Worm (Caenorhabditis elegans) whole organism, young adult: ENCODE data around the gene H43I07.4.
A peak's percentile ranks its signal among the peaks of the same experiment; 100 is the strongest.

Source experiments
- B0035.1 ChIP-seq: sonication (generic microtip); optimal IDR thresholded peaks from 2 replicates; lab custom pipeline; 2016; ENCODE audit warnings: missing genetic modification characterization, mild to moderate bottlenecking, missing compliant biosample characterization, missing genotype, missing genetic modification reagents
- B0336.3 ChIP-seq: fragments of 200-800 bp; sonication (Bioruptor generic); IDR thresholded peaks from 2 replicates; pipeline ENCODE4 v1.3.6; 2022; ENCODE audit warnings: missing genetic modification characterization, missing compliant biosample characterization
- D2030.7 ChIP-seq: fragments of 200-800 bp; sonication (Bioruptor generic); IDR thresholded peaks from 2 replicates; pipeline ENCODE4 v1.3.6; 2022; ENCODE audit warnings: missing genetic modification reagents, missing genetic modification characterization, missing compliant biosample characterization
- F33H1.4 ChIP-seq: fragments of 200-800 bp; sonication (Bioruptor generic); IDR thresholded peaks from 2 replicates; pipeline ENCODE4 v1.3.6; 2022; ENCODE audit warnings: missing genetic modification reagents, missing genetic modification characterization, missing compliant biosample characterization
- K12H6.12 ChIP-seq: fragments of 200-800 bp; sonication (Bioruptor generic); optimal IDR thresholded peaks from 2 replicates; lab custom pipeline; 2018; ENCODE audit warnings: mild to moderate bottlenecking, missing genetic modification characterization, missing compliant biosample characterization
- Y53G8AR.9 ChIP-seq: fragments of 200-800 bp; sonication (Bioruptor generic); conservative IDR thresholded peaks from 2 replicates; pipeline ENCODE4 v1.3.6; 2022; ENCODE audit warnings: missing genetic modification reagents, missing genetic modification characterization, missing compliant biosample characterization
- Y67H2A.10 ChIP-seq: fragments of 200-800 bp; sonication (Bioruptor generic); conservative IDR thresholded peaks from 2 replicates; pipeline ENCODE4 v1.3.6; 2022; ENCODE audit warnings: missing genetic modification reagents, missing genetic modification characterization, missing compliant biosample characterization
- Y79H2A.3 ChIP-seq: fragments of 200-800 bp; sonication (Bioruptor generic); conservative IDR thresholded peaks from 2 replicates; pipeline ENCODE4 v1.3.6; 2022; ENCODE audit warnings: missing genetic modification reagents, missing genetic modification characterization, missing compliant biosample characterization
- athp-1 ChIP-seq: sonication (generic microtip); optimal IDR thresholded peaks from 2 replicates; lab custom pipeline; 2017; ENCODE audit warnings: mild to moderate bottlenecking, missing genetic modification characterization, missing compliant biosample characterization
- attf-3 ChIP-seq: fragments of 200-800 bp; sonication (Bioruptor generic); conservative IDR thresholded peaks from 2 replicates; pipeline ENCODE4 v1.3.6; 2022; ENCODE audit warnings: missing genetic modification reagents, missing genetic modification characterization, missing compliant biosample characterization
- attf-5 ChIP-seq: fragments of 200-800 bp; sonication (Bioruptor generic); optimal IDR thresholded peaks from 2 replicates; lab custom pipeline; 2018; ENCODE audit warnings: mild to moderate bottlenecking, missing genetic modification characterization, missing compliant biosample characterization
- bed-2 ChIP-seq: fragments of 200-800 bp; sonication (Bioruptor generic); IDR thresholded peaks from 2 replicates; pipeline ENCODE4 v1.3.6; 2022; ENCODE audit warnings: missing genetic modification reagents, missing genetic modification characterization, missing compliant biosample characterization
- cebp-2 ChIP-seq: fragments of 200-800 bp; sonication (Bioruptor generic); IDR thresholded peaks from 2 replicates; pipeline ENCODE4 v1.3.6; 2022; ENCODE audit warnings: missing genetic modification characterization, missing compliant biosample characterization
- ceh-100 ChIP-seq: fragments of 200-800 bp; sonication (Bioruptor generic); IDR thresholded peaks from 2 replicates; pipeline ENCODE4 v1.3.6; 2022; ENCODE audit warnings: missing genetic modification reagents, missing genetic modification characterization, missing compliant biosample characterization
- ceh-27 ChIP-seq: fragments of 200-800 bp; sonication (Bioruptor generic); optimal IDR thresholded peaks from 2 replicates; lab custom pipeline; 2018; ENCODE audit warnings: mild to moderate bottlenecking, missing genetic modification characterization, moderate library complexity, missing compliant biosample characterization
- ceh-40 ChIP-seq: fragments of 200-800 bp; sonication (Bioruptor generic); IDR thresholded peaks from 2 replicates; pipeline ENCODE4 v1.3.6; 2022; ENCODE audit warnings: missing genetic modification characterization, missing compliant biosample characterization
- ceh-58 ChIP-seq: fragments of 200-800 bp; sonication (Bioruptor generic); IDR thresholded peaks from 2 replicates; pipeline ENCODE4 v1.3.6; 2022; ENCODE audit warnings: missing genetic modification characterization, missing compliant biosample characterization
- die-1 ChIP-seq: sonication (generic microtip); optimal IDR thresholded peaks from 2 replicates; lab custom pipeline; 2016; ENCODE audit warnings: missing genotype, mild to moderate bottlenecking, missing genetic modification characterization, missing compliant biosample characterization
- dox-1 ChIP-seq: fragments of 200-800 bp; sonication (Bioruptor generic); IDR thresholded peaks from 2 replicates; pipeline ENCODE4 v1.3.6; 2022; ENCODE audit warnings: missing genetic modification reagents, missing genetic modification characterization, missing compliant biosample characterization
- egl-44 ChIP-seq: fragments of 200-800 bp; sonication (Bioruptor generic); IDR thresholded peaks from 2 replicates; pipeline ENCODE4 v1.3.6; 2022; ENCODE audit warnings: missing genetic modification reagents, missing genetic modification characterization, missing compliant biosample characterization
- ets-4 ChIP-seq: fragments of 200-800 bp; sonication (Bioruptor generic); optimal IDR thresholded peaks from 2 replicates; lab custom pipeline; 2018; ENCODE audit warnings: mild to moderate bottlenecking, missing genetic modification characterization, missing compliant biosample characterization
- fkh-3 ChIP-seq: sonication (generic microtip); optimal IDR thresholded peaks from 2 replicates; lab custom pipeline; 2016; ENCODE audit warnings: mild to moderate bottlenecking, missing genetic modification characterization, missing compliant biosample characterization
- gei-17 ChIP-seq: fragments of 200-800 bp; sonication (Bioruptor generic); optimal IDR thresholded peaks from 2 replicates; lab custom pipeline; 2018; ENCODE audit warnings: mild to moderate bottlenecking, missing genetic modification characterization, missing compliant biosample characterization
- hmg-1.2 ChIP-seq: fragments of 200-800 bp; sonication (Bioruptor generic); IDR thresholded peaks from 2 replicates; pipeline ENCODE4 v1.3.6; 2022; ENCODE audit warnings: missing genetic modification reagents, missing genetic modification characterization, missing compliant biosample characterization
- hrde-1 ChIP-seq: sonication (generic microtip); optimal IDR thresholded peaks from 2 replicates; lab custom pipeline; 2016; ENCODE audit warnings: missing genetic modification characterization, mild to moderate bottlenecking, missing compliant biosample characterization, moderate library complexity, missing genotype, missing genetic modification reagents, borderline replicate concordance
- hsf-1 ChIP-seq: fragments of 200-800 bp; sonication (Bioruptor generic); IDR thresholded peaks from 2 replicates; pipeline ENCODE4 v1.3.6; 2022; ENCODE audit warnings: missing genetic modification reagents, missing genetic modification characterization, missing compliant biosample characterization
- lin-35 ChIP-seq, 3 experiments: fragments of 150-350 bp in 2 of 3; sonication (generic microtip) in 1 of 3; optimal IDR thresholded peaks; 2 replicates each; lab custom pipeline; 2014 to 2018; ENCODE audit warnings: missing biosample characterization in 3 of 3, missing genetic modification characterization in 3 of 3, missing genetic modification reagents in 3 of 3
- lin-40 ChIP-seq: sonication (generic microtip); optimal IDR thresholded peaks from 2 replicates; lab custom pipeline; 2016; ENCODE audit warnings: missing genetic modification characterization, mild to moderate bottlenecking, missing compliant biosample characterization, missing genotype, missing genetic modification reagents
- lin-54 ChIP-seq: fragments of 200-800 bp; sonication (Bioruptor generic); optimal IDR thresholded peaks from 2 replicates; lab custom pipeline; 2018; ENCODE audit warnings: mild to moderate bottlenecking, missing genetic modification characterization, missing compliant biosample characterization
- lsl-1 ChIP-seq: fragments of 200-800 bp; sonication (Bioruptor generic); optimal IDR thresholded peaks from 2 replicates; lab custom pipeline; 2018; ENCODE audit warnings: mild to moderate bottlenecking, missing genetic modification characterization, moderate library complexity, missing compliant biosample characterization
- mxl-1 ChIP-seq: sonication (generic microtip); optimal IDR thresholded peaks from 2 replicates; lab custom pipeline; 2016; ENCODE audit warnings: missing genetic modification characterization, missing compliant biosample characterization
- nfya-1 ChIP-seq: sonication (generic microtip); optimal IDR thresholded peaks from 2 replicates; lab custom pipeline; 2017; ENCODE audit warnings: antibody characterized with exemption, missing compliant biosample characterization, missing genetic modification characterization, borderline replicate concordance; ENCODE audit not compliant: insufficient read depth
- nhr-80 ChIP-seq: sonication (generic microtip); optimal IDR thresholded peaks from 2 replicates; lab custom pipeline; 2016; ENCODE audit warnings: missing genetic modification characterization, missing compliant biosample characterization
- nhr-90 ChIP-seq: sonication (generic microtip); optimal IDR thresholded peaks from 2 replicates; lab custom pipeline; 2016; ENCODE audit warnings: missing genotype, mild to moderate bottlenecking, missing genetic modification characterization, missing compliant biosample characterization
- pbrm-1 ChIP-seq: fragments of 200-800 bp; sonication (Bioruptor generic); IDR thresholded peaks from 2 replicates; pipeline ENCODE4 v1.3.6; 2022; ENCODE audit warnings: missing genetic modification reagents, missing genetic modification characterization, missing compliant biosample characterization
- pha-4 ChIP-seq: fragments of 150-350 bp; sonication (generic microtip); optimal IDR thresholded peaks from 2 replicates; lab custom pipeline; 2014; ENCODE audit warnings: missing biosample characterization, missing genetic modification reagents, missing genetic modification characterization
- rcor-1 ChIP-seq: fragments of 200-800 bp; sonication (Bioruptor generic); IDR thresholded peaks from 2 replicates; pipeline ENCODE4 v1.3.6; 2022; ENCODE audit warnings: missing genetic modification reagents, missing genetic modification characterization, missing compliant biosample characterization
- rec-8 ChIP-seq, 2 experiments: sonication (generic microtip); optimal IDR thresholded peaks; 2 replicates each; lab custom pipeline; 2016; ENCODE audit warnings: mild to moderate bottlenecking in 2 of 2, missing genetic modification characterization in 2 of 2, missing genetic modification reagents in 2 of 2, missing genotype in 2 of 2, missing biosample characterization in 1 of 2, missing compliant biosample characterization in 1 of 2, moderate library complexity in 1 of 2
- rpc-1 ChIP-seq, 2 experiments: fragments of 150-350 bp in 1 of 2; sonication (generic microtip) in 1 of 2; optimal IDR thresholded peaks; 2 replicates each; lab custom pipeline; 2014 to 2018; ENCODE audit warnings: missing biosample characterization in 1 of 2, missing genetic modification characterization in 1 of 2, missing genetic modification reagents in 1 of 2, missing genotype in 1 of 2
- sdz-38 ChIP-seq: sonication (generic microtip); optimal IDR thresholded peaks from 2 replicates; lab custom pipeline; 2016; ENCODE audit warnings: missing genotype, missing genetic modification characterization, missing compliant biosample characterization
- tbp1 ChIP-seq: fragments of 200-800 bp; sonication (Bioruptor generic); optimal IDR thresholded peaks from 2 replicates; lab custom pipeline; 2018; ENCODE audit warnings: mild to moderate bottlenecking, missing genetic modification characterization, missing compliant biosample characterization
- tbx-9 ChIP-seq: sonication (generic microtip); optimal IDR thresholded peaks from 2 replicates; lab custom pipeline; 2016; ENCODE audit warnings: borderline replicate concordance, missing genetic modification characterization, inconsistent platforms, missing compliant biosample characterization
- tlf-1 ChIP-seq: fragments of 200-800 bp; sonication (Bioruptor generic); optimal IDR thresholded peaks from 2 replicates; lab custom pipeline; 2018; ENCODE audit warnings: mild to moderate bottlenecking, missing genetic modification characterization, missing compliant biosample characterization
- unc-62 ChIP-seq: fragments of 150-350 bp; optimal IDR thresholded peaks from 2 replicates; lab custom pipeline; 2014; ENCODE audit warnings: missing biosample characterization, missing genetic modification reagents, missing genetic modification characterization
- xnd-1 ChIP-seq: sonication (generic microtip); optimal IDR thresholded peaks from 2 replicates; lab custom pipeline; 2016; ENCODE audit warnings: missing genotype, missing genetic modification reagents, missing genetic modification characterization, missing compliant biosample characterization
- zfh-2 ChIP-seq: fragments of 200-800 bp; sonication (Bioruptor generic); conservative IDR thresholded peaks from 2 replicates; pipeline ENCODE4 v1.3.6; 2022; ENCODE audit warnings: missing genetic modification reagents, missing genetic modification characterization, missing compliant biosample characterization
- ztf-22 ChIP-seq: fragments of 200-800 bp; sonication (Bioruptor generic); optimal IDR thresholded peaks from 2 replicates; lab custom pipeline; 2018; ENCODE audit warnings: mild to moderate bottlenecking, missing genetic modification characterization, moderate library complexity, missing compliant biosample characterization
- ztf-25 ChIP-seq: fragments of 200-800 bp; sonication (Bioruptor generic); IDR thresholded peaks from 2 replicates; pipeline ENCODE4 v1.3.6; 2022; ENCODE audit warnings: missing genetic modification reagents, missing genetic modification characterization, missing compliant biosample characterization
- ztf-6 ChIP-seq: fragments of 200-800 bp; sonication (Bioruptor generic); IDR thresholded peaks from 2 replicates; pipeline ENCODE4 v1.3.6; 2022; ENCODE audit warnings: missing genetic modification reagents, missing genetic modification characterization, missing compliant biosample characterization

H43I07.4 gene

ce11 chrV:4190232-4190631 lies 25.7 kb upstream of the H43I07.4 start (continued):
- TF ChIP-seq rpc-1 (optimal IDR thresholded peaks at IDR 0.05; lab: Kevin White, UChicago) (no peak), rpc-1 (tag; optimal IDR thresholded peaks at IDR 0.05; lab: Kevin White, UChicago) (no peak), ztf-25 (GFP tag; lab: Robert Waterston, UW) (no peak), nfya-1 (tag; lab: Kevin White, UChicago) (no peak), ceh-40 (no peak), nhr-90 (tag; lab: Kevin White, UChicago) (no peak), ceh-100 (GFP tag; lab: Robert Waterston, UW) (0 out of 2 replicates have a peak, but pooled peaks have one; percentile 17), ztf-6 (GFP tag; lab: Robert Waterston, UW) (no peak), Y53G8AR.9 (GFP tag; lab: Robert Waterston, UW) (peak; percentile 78; the same call in 1 of the 2 replicates), pha-4 (tag; lab: Kevin White, UChicago) (no peak), ztf-22 (GFP tag; lab: Kevin White, UChicago) (no peak), tlf-1 (no peak), zfh-2 (GFP tag; lab: Robert Waterston, UW) (no peak), D2030.7 (GFP tag; lab: Robert Waterston, UW) (no peak), mxl-1 (tag; lab: Kevin White, UChicago) (no peak), ceh-27 (GFP tag; lab: Kevin White, UChicago) (no peak), attf-5 (GFP tag; lab: Kevin White, UChicago) (no peak), lsl-1 (GFP tag; lab: Kevin White, UChicago) (no peak), B0336.3 (GFP tag; lab: Robert Waterston, UW) (peak; percentile 70; the same call in 1 of the 2 replicates), egl-44 (GFP tag; lab: Robert Waterston, UW) (no peak), athp-1 (tag; lab: Kevin White, UChicago) (peak; percentile 26), rec-8 (tag; optimal IDR thresholded peaks at IDR 0.05; lab: Kevin White, UChicago) (no peak), tbp1 (GFP tag; lab: Kevin White, UChicago) (no peak), gei-17 (GFP tag; lab: Kevin White, UChicago) (peak; percentile 30), B0035.1 (no peak), ceh-58 (GFP tag; lab: Robert Waterston, UW) (no peak), dox-1 (GFP tag; lab: Robert Waterston, UW) (0 out of 2 replicates have a peak, but pooled peaks have one; percentile 12), lin-40 (tag; lab: Kevin White, UChicago) (no peak), hrde-1 (no peak), pbrm-1 (GFP tag; lab: Robert Waterston, UW) (no peak), die-1 (tag; lab: Kevin White, UChicago) (no peak), hmg-1.2 (no peak), xnd-1 (no peak), cebp-2 (GFP tag; lab: Robert Waterston, UW) (peak; percentile 70; the same call in 1 of the 2 replicates), rcor-1 (no peak), attf-3 (GFP tag; lab: Robert Waterston, UW) (no peak), unc-62 (no peak), lin-35 (GFP tag; optimal IDR thresholded peaks at IDR 0.05; lab: Kevin White, UChicago) (no peak), Y79H2A.3 (GFP tag; lab: Robert Waterston, UW) (no peak), ets-4 (GFP tag; lab: Kevin White, UChicago) (no peak), hsf-1 (no peak), sdz-38 (tag; lab: Kevin White, UChicago) (no peak), nhr-80 (tag; lab: Kevin White, UChicago) (no peak), tbx-9 (no peak), fkh-3 (tag; lab: Kevin White, UChicago) (peak; percentile 61), K12H6.12 (tag; lab: Kevin White, UChicago) (no peak), Y67H2A.10 (GFP tag; lab: Robert Waterston, UW) (no peak), bed-2 (GFP tag; lab: Robert Waterston, UW) (no peak), lin-54 (no peak), F33H1.4 (GFP tag; lab: Robert Waterston, UW) (no peak)
